Worm (Caenorhabditis elegans): ENCODE data around the gene C06A1.7.

ce11 chrII:10592452-10592851 is 27.8 kb downstream of the C06A1.7 start, which contains the start of gene crn-5:
- TF ChIP-seq nhr-237 (tag; optimal IDR thresholded peaks at IDR 0.05) (no peak), ces-1 (GFP tag; optimal IDR thresholded peaks at IDR 0.05) (no peak), mab-5 (tag; optimal IDR thresholded peaks at IDR 0.05) (no peak), bed-3 (GFP tag; optimal IDR thresholded peaks at IDR 0.05) (no peak), lin-13 (tag; optimal IDR thresholded peaks at IDR 0.05) (no peak), nhr-12 (tag; optimal IDR thresholded peaks at IDR 0.05) (no peak), lsy-2 (tag; optimal IDR thresholded peaks at IDR 0.05) (no peak), ztf-11 (tag; optimal IDR thresholded peaks at IDR 0.05) (no peak)
